Worm (Caenorhabditis elegans) whole organism, L4 larva: Measurements from ENCODE around the gene ceh-14.

Experiments
- F10B5.3 ChIP-seq: sonication (generic microtip); optimal IDR thresholded peaks from 2 replicates; lab custom pipeline; 2016; ENCODE audit warnings: mild to moderate bottlenecking, missing genetic modification characterization, missing compliant biosample characterization
- F37D6.2 ChIP-seq: sonication (generic microtip); optimal IDR thresholded peaks from 2 replicates; lab custom pipeline; 2016; ENCODE audit warnings: mild to moderate bottlenecking, missing genetic modification characterization, missing compliant biosample characterization
- T26A8.4 ChIP-seq: fragments of 200-800 bp; sonication (Bioruptor generic); IDR thresholded peaks from 2 replicates; pipeline ENCODE4 v1.3.6; 2022; ENCODE audit warnings: missing genetic modification characterization, missing compliant biosample characterization
- Y5F2A.4 ChIP-seq: fragments of 200-800 bp; sonication (Bioruptor generic); optimal IDR thresholded peaks from 2 replicates; lab custom pipeline; 2018; ENCODE audit warnings: mild to moderate bottlenecking, missing genetic modification characterization, missing compliant biosample characterization
- ZK337.2 ChIP-seq: fragments of 200-800 bp; sonication (Bioruptor generic); IDR thresholded peaks from 2 replicates; pipeline ENCODE4 v1.3.6; 2022; ENCODE audit warnings: missing genetic modification reagents, missing genetic modification characterization, missing compliant biosample characterization
- aha-1 ChIP-seq: fragments of 150-350 bp; peaks from one replicate; lab custom pipeline; 2014; ENCODE audit warnings: missing biosample characterization, missing genetic modification characterization
- attf-4 ChIP-seq: sonication (generic microtip); optimal IDR thresholded peaks from 3 replicates; lab custom pipeline; 2017; ENCODE audit warnings: missing biosample characterization, missing genetic modification characterization
- ceh-28 ChIP-seq: fragments of 150-350 bp; optimal IDR thresholded peaks from 2 replicates; lab custom pipeline; 2014; ENCODE audit warnings: missing biosample characterization, missing genetic modification reagents, missing genetic modification characterization
- ceh-44 ChIP-seq: fragments of 200-800 bp; sonication (Bioruptor generic); IDR thresholded peaks from 2 replicates; pipeline ENCODE4 v1.3.6; 2022; ENCODE audit warnings: missing genetic modification reagents, missing genetic modification characterization, missing compliant biosample characterization
- ceh-82 ChIP-seq: sonication (generic microtip); optimal IDR thresholded peaks from 2 replicates; lab custom pipeline; 2017; ENCODE audit warnings: missing biosample characterization, missing genetic modification characterization
- ces-1 ChIP-seq: fragments of 150-350 bp; sonication (generic microtip); optimal IDR thresholded peaks from 4 replicates; lab custom pipeline; 2014; ENCODE audit warnings: missing biosample characterization, missing genetic modification reagents, missing genetic modification characterization
- ctbp-1 ChIP-seq: fragments of 200-800 bp; sonication (Bioruptor generic); IDR thresholded peaks from 2 replicates; pipeline ENCODE4 v1.3.6; 2022; ENCODE audit warnings: missing genetic modification reagents, missing genetic modification characterization, missing compliant biosample characterization
- daf-16 ChIP-seq, 3 experiments: sonication (generic microtip); optimal IDR thresholded peaks; 2 replicates each; lab custom pipeline; 2016 to 2017; ENCODE audit warnings: missing genetic modification characterization in 3 of 3, missing genetic modification reagents in 3 of 3, mild to moderate bottlenecking in 2 of 3, missing compliant biosample characterization in 2 of 3, missing biosample characterization in 1 of 3, moderate library complexity in 1 of 3
- daf-8 ChIP-seq: fragments of 200-800 bp; sonication (Bioruptor generic); IDR thresholded peaks from 2 replicates; pipeline ENCODE4 v1.3.6; 2022; ENCODE audit warnings: missing genetic modification characterization, missing compliant biosample characterization
- dmd-6 ChIP-seq: fragments of 200-800 bp; sonication (Bioruptor generic); IDR thresholded peaks from 2 replicates; pipeline ENCODE4 v1.3.6; 2022; ENCODE audit warnings: missing genetic modification reagents, missing genetic modification characterization, missing compliant biosample characterization
- duxl-1 ChIP-seq: sonication (generic microtip); optimal IDR thresholded peaks from 2 replicates; lab custom pipeline; 2016; ENCODE audit warnings: mild to moderate bottlenecking, missing genetic modification characterization, moderate library complexity, missing compliant biosample characterization; ENCODE audit not compliant: poor library complexity
- dve-1 ChIP-seq: sonication (generic microtip); optimal IDR thresholded peaks from 2 replicates; lab custom pipeline; 2017; ENCODE audit warnings: antibody characterized with exemption, mild to moderate bottlenecking, missing genetic modification characterization, missing compliant biosample characterization; ENCODE audit not compliant: insufficient read depth
- egl-27 ChIP-seq: sonication (generic microtip); optimal IDR thresholded peaks from 3 replicates; lab custom pipeline; 2017; ENCODE audit warnings: missing biosample characterization, missing genetic modification reagents, missing genetic modification characterization
- egl-43 ChIP-seq: fragments of 200-800 bp; sonication (Bioruptor generic); IDR thresholded peaks from 2 replicates; pipeline ENCODE4 v1.3.6; 2022; ENCODE audit warnings: missing genetic modification reagents, missing genetic modification characterization, missing compliant biosample characterization
- fkh-10 ChIP-seq: fragments of 150-350 bp; optimal IDR thresholded peaks from 2 replicates; lab custom pipeline; 2014; ENCODE audit warnings: missing biosample characterization, missing genetic modification reagents, missing genetic modification characterization
- hif-1 ChIP-seq, 2 experiments: sonication (generic microtip); optimal IDR thresholded peaks; 2 replicates each; lab custom pipeline; 2016 to 2017; ENCODE audit warnings: missing compliant biosample characterization in 2 of 2, missing genetic modification characterization in 2 of 2, missing genetic modification reagents in 2 of 2, missing genotype in 2 of 2, mild to moderate bottlenecking in 1 of 2
- hlh-11 ChIP-seq: fragments of 200-800 bp; sonication (Bioruptor generic); optimal IDR thresholded peaks from 2 replicates; lab custom pipeline; 2018; ENCODE audit warnings: mild to moderate bottlenecking, missing genetic modification characterization, missing compliant biosample characterization
- hlh-30 ChIP-seq: sonication (generic microtip); optimal IDR thresholded peaks from 2 replicates; lab custom pipeline; 2017; ENCODE audit warnings: antibody characterized with exemption, mild to moderate bottlenecking, missing genetic modification characterization, missing compliant biosample characterization; ENCODE audit not compliant: insufficient read depth
- lin-1 ChIP-seq: fragments of 200-800 bp; sonication (Bioruptor generic); IDR thresholded peaks from 2 replicates; pipeline ENCODE4 v1.3.6; 2022; ENCODE audit warnings: missing genetic modification reagents, missing genetic modification characterization, missing compliant biosample characterization
- lin-13 ChIP-seq: fragments of 150-350 bp; optimal IDR thresholded peaks from 2 replicates; lab custom pipeline; 2014; ENCODE audit warnings: missing biosample characterization, missing genetic modification reagents, missing genetic modification characterization
- lin-39 ChIP-seq: fragments of 150-350 bp; optimal IDR thresholded peaks from 2 replicates; lab custom pipeline; 2014; ENCODE audit warnings: missing biosample characterization, missing genetic modification reagents, missing genetic modification characterization
- lsy-2 ChIP-seq, 2 experiments: fragments of 150-350 bp in 1 of 2; sonication (generic microtip) in 1 of 2; optimal IDR thresholded peaks; 2 replicates each; lab custom pipeline; 2014 to 2017; ENCODE audit warnings: missing biosample characterization in 2 of 2, missing genetic modification characterization in 2 of 2
- madf-9 ChIP-seq: fragments of 200-800 bp; sonication (Bioruptor generic); conservative IDR thresholded peaks from 2 replicates; pipeline ENCODE4 v1.3.6; 2022; ENCODE audit warnings: missing genetic modification reagents, missing genetic modification characterization, missing compliant biosample characterization
- mep-1 ChIP-seq: fragments of 150-350 bp; sonication (generic microtip); optimal IDR thresholded peaks from 3 replicates; lab custom pipeline; 2014; ENCODE audit warnings: missing biosample characterization, missing genetic modification characterization
- mes-2 ChIP-seq: sonication (generic microtip); optimal IDR thresholded peaks from 2 replicates; lab custom pipeline; 2016; ENCODE audit warnings: missing genotype, mild to moderate bottlenecking, missing genetic modification characterization, missing compliant biosample characterization; ENCODE audit not compliant: poor library complexity, severe bottlenecking
- mxl-3 ChIP-seq: fragments of 200-800 bp; sonication (Bioruptor generic); optimal IDR thresholded peaks from 2 replicates; lab custom pipeline; 2018; ENCODE audit warnings: mild to moderate bottlenecking, missing genetic modification characterization, missing compliant biosample characterization
- nhr-11 ChIP-seq: fragments of 150-350 bp; optimal IDR thresholded peaks from 2 replicates; lab custom pipeline; 2014; ENCODE audit warnings: missing biosample characterization, missing genetic modification characterization
- nhr-28 ChIP-seq: fragments of 150-350 bp; optimal IDR thresholded peaks from 2 replicates; lab custom pipeline; 2014; ENCODE audit warnings: missing biosample characterization, missing genetic modification characterization
- nhr-41 ChIP-seq: fragments of 200-800 bp; sonication (Bioruptor generic); IDR thresholded peaks from 2 replicates; pipeline ENCODE4 v1.3.6; 2022; ENCODE audit warnings: missing genetic modification reagents, missing genetic modification characterization, missing compliant biosample characterization
- nhr-48 ChIP-seq: sonication (generic microtip); optimal IDR thresholded peaks from 2 replicates; lab custom pipeline; 2016; ENCODE audit warnings: mild to moderate bottlenecking, missing genetic modification characterization, missing compliant biosample characterization
- nhr-6 ChIP-seq: fragments of 150-350 bp; optimal IDR thresholded peaks from 2 replicates; lab custom pipeline; 2014; ENCODE audit warnings: missing biosample characterization, missing genetic modification characterization
- nhr-77 ChIP-seq: fragments of 150-350 bp; optimal IDR thresholded peaks from 2 replicates; lab custom pipeline; 2014; ENCODE audit warnings: missing biosample characterization, missing genetic modification characterization
- php-3 ChIP-seq: fragments of 200-800 bp; sonication (Bioruptor generic); IDR thresholded peaks from 2 replicates; pipeline ENCODE4 v1.3.6; 2022; ENCODE audit warnings: missing genetic modification reagents, missing genetic modification characterization, missing compliant biosample characterization
- pqm-1 ChIP-seq: sonication (generic microtip); optimal IDR thresholded peaks from 2 replicates; lab custom pipeline; 2017; ENCODE audit warnings: missing biosample characterization, missing genetic modification characterization
- rbr-2 ChIP-seq: sonication (generic microtip); optimal IDR thresholded peaks from 2 replicates; lab custom pipeline; 2016; ENCODE audit warnings: missing genotype, missing genetic modification characterization, missing compliant biosample characterization
- tra-1 ChIP-seq: fragments of 200-800 bp; sonication (Bioruptor generic); IDR thresholded peaks from 2 replicates; pipeline ENCODE4 v1.3.6; 2022; ENCODE audit warnings: missing genetic modification reagents, missing genetic modification characterization, missing compliant biosample characterization
- unc-39 ChIP-seq: sonication (generic microtip); optimal IDR thresholded peaks from 2 replicates; lab custom pipeline; 2017; ENCODE audit warnings: missing biosample characterization, missing genetic modification characterization
- unc-62 ChIP-seq, 3 experiments: fragments of 150-350 bp in 1 of 3; sonication (generic microtip); optimal IDR thresholded peaks in 2 of 3; peaks in 1 of 3; 1 replicate in 1 of 3; 2 replicates in 2 of 3; lab custom pipeline; 2014 to 2017; ENCODE audit warnings: missing biosample characterization in 3 of 3, missing genetic modification characterization in 3 of 3, missing genetic modification reagents in 3 of 3, missing genotype in 1 of 3
- vab-7 ChIP-seq: fragments of 200-800 bp; sonication (Bioruptor generic); IDR thresholded peaks from 2 replicates; pipeline ENCODE4 v1.3.6; 2022; ENCODE audit warnings: missing genetic modification reagents, missing genetic modification characterization, missing compliant biosample characterization
- zfp-2 ChIP-seq: sonication (generic microtip); optimal IDR thresholded peaks from 2 replicates; lab custom pipeline; 2016; ENCODE audit warnings: mild to moderate bottlenecking, missing genetic modification characterization, missing compliant biosample characterization
- zip-11 ChIP-seq: fragments of 200-800 bp; sonication (Bioruptor generic); IDR thresholded peaks from 2 replicates; pipeline ENCODE4 v1.3.6; 2022; ENCODE audit warnings: missing genetic modification characterization, missing compliant biosample characterization
- zip-2 ChIP-seq: fragments of 150-350 bp; optimal IDR thresholded peaks from 2 replicates; lab custom pipeline; 2014; ENCODE audit warnings: missing biosample characterization, missing genetic modification characterization
- ztf-7 ChIP-seq: fragments of 150-350 bp; optimal IDR thresholded peaks from 2 replicates; lab custom pipeline; 2014; ENCODE audit warnings: missing biosample characterization, missing genetic modification characterization

The ceh-14 gene

DNA sequence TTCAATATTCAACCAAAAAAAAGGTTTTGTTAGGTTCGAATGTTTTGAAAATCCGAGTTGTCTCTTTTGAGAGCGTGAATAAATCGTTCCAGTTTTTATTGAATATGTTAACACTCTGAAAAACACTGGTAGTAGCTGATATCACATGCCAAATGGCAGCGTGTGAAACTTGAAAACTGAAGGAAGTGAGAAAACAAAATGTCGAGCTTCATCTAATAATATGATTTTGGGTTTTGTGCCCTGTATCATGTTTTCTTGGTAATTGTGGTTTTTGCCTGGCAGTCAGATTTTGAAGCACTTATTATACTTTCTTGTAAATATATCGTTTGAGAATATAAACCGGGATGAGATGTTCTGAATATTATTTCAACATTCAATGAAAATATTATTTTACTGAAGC, 29.7 kb downstream of the ceh-14 start, which contains the start of gene F48E3.6:
Gene F48E3.6, minus strand, starts transcription at position 101 of the 400 bp plus-strand sequence.
- no peak for TF ChIP-seq nhr-41 (GFP tag; lab: Robert Waterston, UW)
- no peak for TF ChIP-seq zip-11 (GFP tag; lab: Robert Waterston, UW)
- TF ChIP-seq nhr-77 (tag; lab: Kevin White, UChicago), result no peak
- TF ChIP-seq madf-9 (GFP tag; lab: Robert Waterston, UW), result no peak
- no peak for TF ChIP-seq unc-39 (tag; lab: Kevin White, UChicago)
- TF ChIP-seq aha-1, result no peak
- no peak for TF ChIP-seq mxl-3 (GFP tag; lab: Kevin White, UChicago)
- TF ChIP-seq hif-1 (tag; optimal IDR thresholded peaks at IDR 0.05; lab: Kevin White, UChicago), result no peak
- TF ChIP-seq ZK337.2 (GFP tag; lab: Robert Waterston, UW), result no peak
- TF ChIP-seq, all 104 proteins: peak for 0

DNA sequence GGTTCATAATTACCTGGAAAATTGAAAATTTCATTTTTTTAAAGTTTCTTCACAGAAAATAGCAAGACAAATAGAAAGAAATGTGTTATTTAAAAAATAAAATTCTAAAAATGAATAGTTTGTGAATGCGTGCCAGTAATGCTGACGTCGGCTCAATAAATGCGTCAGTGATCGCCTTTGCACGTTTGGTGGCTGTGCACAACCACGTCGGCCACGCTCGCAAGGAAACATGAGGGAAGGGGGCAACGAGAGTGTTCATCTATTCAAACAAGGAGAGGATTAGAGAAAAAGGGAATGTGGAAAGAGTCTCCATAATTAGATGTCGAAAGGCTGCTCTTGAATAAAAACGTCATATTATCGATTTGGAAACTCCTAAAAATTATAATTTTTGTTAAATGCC, 31.6 kb downstream of the ceh-14 start, which contains the start of gene uggt-1:
Gene uggt-1, minus strand, starts transcription at position 13 of the 400 bp plus-strand sequence.
- TF ChIP-seq ctbp-1 (GFP tag; lab: Robert Waterston, UW), result peak; percentile 78
- TF ChIP-seq daf-8 (GFP tag; lab: Robert Waterston, UW), result no peak
- TF ChIP-seq lin-1 (GFP tag; lab: Robert Waterston, UW), result peak; percentile 76
- peak; percentile 84 for TF ChIP-seq lin-13 (GFP tag; lab: Kevin White, UChicago)
- TF ChIP-seq nhr-6 (tag; lab: Kevin White, UChicago), result peak; percentile 94
- peak; percentile 92 for TF ChIP-seq nhr-77 (tag; lab: Kevin White, UChicago)
- TF ChIP-seq ceh-44 (GFP tag; lab: Robert Waterston, UW), result no peak
- peak; percentile 43 for TF ChIP-seq ceh-28 (tag; lab: Kevin White, UChicago)
- peak; percentile 73 for TF ChIP-seq pqm-1
- TF ChIP-seq ztf-7, result no peak
- TF ChIP-seq hlh-11, result peak; percentile 93
- peak; percentile 94 for TF ChIP-seq aha-1
- peak; percentile 98 for TF ChIP-seq mep-1
- peak; percentile 92 for TF ChIP-seq hlh-30 (tag; lab: Kevin White, UChicago)
- TF ChIP-seq unc-62 (GFP tag; optimal IDR thresholded peaks at IDR 0.05 in 1 of 2; lab: Kevin White, UChicago), result peak in 1 of 2 experiments; percentile 98
- no peak for TF ChIP-seq unc-62 (tag; optimal IDR thresholded peaks at IDR 0.05; lab: Kevin White, UChicago)
- TF ChIP-seq dve-1 (tag; lab: Kevin White, UChicago), result peak; percentile 99
- no peak for TF ChIP-seq egl-27 (tag; lab: Kevin White, UChicago)
- TF ChIP-seq attf-4 (tag; lab: Kevin White, UChicago), result no peak
- TF ChIP-seq ces-1, result peak; percentile 48
- TF ChIP-seq zfp-2 (tag; lab: Kevin White, UChicago), result peak; percentile 43
- TF ChIP-seq dmd-6 (GFP tag; lab: Robert Waterston, UW), result peak; percentile 88
- TF ChIP-seq F10B5.3 (tag; lab: Kevin White, UChicago), result peak; percentile 46
- peak; percentile 85 for TF ChIP-seq T26A8.4 (GFP tag; lab: Robert Waterston, UW)
- TF ChIP-seq fkh-10, result peak; percentile 91
- peak; percentile 72 for TF ChIP-seq vab-7 (GFP tag; lab: Robert Waterston, UW)
- TF ChIP-seq lsy-2 (tag; optimal IDR thresholded peaks at IDR 0.05; lab: Kevin White, UChicago), result peak in 1 of 2 experiments; percentile 55
- TF ChIP-seq nhr-28 (tag; lab: Kevin White, UChicago), result peak; percentile 85
- peak; percentile 82 for TF ChIP-seq nhr-48
- 0 out of 2 replicates have a peak, but pooled peaks have one; percentile 43 for TF ChIP-seq php-3 (GFP tag; lab: Robert Waterston, UW)
- peak; percentile 90 for TF ChIP-seq F37D6.2 (tag; lab: Kevin White, UChicago)
- peak; percentile 88 for TF ChIP-seq nhr-11
- TF ChIP-seq mes-2 (tag; lab: Kevin White, UChicago), result peak; percentile 93
- TF ChIP-seq Y5F2A.4 (GFP tag; lab: Kevin White, UChicago), result no peak
- peak; percentile 80 for TF ChIP-seq egl-43
- 0 out of 2 replicates have a peak, but pooled peaks have one; percentile 69 for TF ChIP-seq tra-1 (GFP tag; lab: Robert Waterston, UW)
- TF ChIP-seq daf-16 (GFP tag; optimal IDR thresholded peaks at IDR 0.05; lab: Kevin White, UChicago), result no peak
- peak; percentile 82 for TF ChIP-seq daf-16 (tag; optimal IDR thresholded peaks at IDR 0.05; lab: Kevin White, UChicago)
- TF ChIP-seq duxl-1 (tag; lab: Kevin White, UChicago), result peak; percentile 64
- no peak for TF ChIP-seq ceh-82 (tag; lab: Kevin White, UChicago)
- peak; percentile 96 for TF ChIP-seq rbr-2 (tag; lab: Kevin White, UChicago)
- no peak for TF ChIP-seq lin-39 (tag; lab: Kevin White, UChicago)
- TF ChIP-seq madf-9 (GFP tag; lab: Robert Waterston, UW), result peak; percentile 67; the same call in 1 of the 2 replicates
- peak; percentile 43 for TF ChIP-seq zip-2 (tag; lab: Kevin White, UChicago)
